Worm (Caenorhabditis elegans): Measurements from ENCODE around the gene T14B4.9.

T14B4.9 gene

ce11 chrII:6715853-6716252, 17.8 kb downstream of the T14B4.9 start:
- TF ChIP-seq tbx-2 (tag; optimal IDR thresholded peaks at IDR 0.05) (no peak), fkh-10 (GFP tag; optimal IDR thresholded peaks at IDR 0.05) (no peak), ztf-16 (tag; optimal IDR thresholded peaks at IDR 0.05) (no peak), zip-5 (tag; optimal IDR thresholded peaks at IDR 0.05) (no peak), K02D7.2 (tag; optimal IDR thresholded peaks at IDR 0.05) (no peak), pag-3 (tag; optimal IDR thresholded peaks at IDR 0.05; ENCODE audit: borderline replicate concordance) (no peak), sox-4 (tag; optimal IDR thresholded peaks at IDR 0.05) (no peak), odd-2 (tag; optimal IDR thresholded peaks at IDR 0.05) (no peak), ttx-3 (tag; optimal IDR thresholded peaks at IDR 0.05) (no peak), ama-1 (optimal IDR thresholded peaks at IDR 0.05) (no peak), fax-1 (tag; optimal IDR thresholded peaks at IDR 0.05) (no peak), tbx-7 (tag; optimal IDR thresholded peaks at IDR 0.05) (no peak), pax-1 (tag; optimal IDR thresholded peaks at IDR 0.05) (no peak), ceh-19 (GFP tag; optimal IDR thresholded peaks at IDR 0.05) (no peak), hlh-13 (GFP tag; optimal IDR thresholded peaks at IDR 0.05) (no peak)

- TF ChIP-seq ceh-19 (GFP tag; optimal IDR thresholded peaks at IDR 0.05) (no peak), ceh-14 (tag; optimal IDR thresholded peaks at IDR 0.05) (no peak), ama-1 (optimal IDR thresholded peaks at IDR 0.05) (no peak), fkh-6 (tag; optimal IDR thresholded peaks at IDR 0.05) (no peak), nfya-1 (tag; optimal IDR thresholded peaks at IDR 0.05) (no peak), ceh-6 (GFP tag; optimal IDR thresholded peaks at IDR 0.05) (no peak), hlh-30 (tag; optimal IDR thresholded peaks at IDR 0.05; ENCODE audit: insufficient read depth) (no peak), pqm-1 (tag; optimal IDR thresholded peaks at IDR 0.05) (no peak)
These were observed 19.7 kb downstream of the T14B4.9 start, which contains the start of gene dpy-2 for ce11 chrII:6713832-6714342. Gene dpy-2, plus strand, starts transcription at chrII:6714292.

ce11 chrII:6713003-6713402, 20.6 kb downstream of the T14B4.9 start:
- TF ChIP-seq rnt-1 (tag; optimal IDR thresholded peaks at IDR 0.05) (no peak), nhr-11 (tag; optimal IDR thresholded peaks at IDR 0.05) (no peak), sox-2 (GFP tag; IDR thresholded peaks at IDR 0.05) (no peak), sdc-2 (tag; optimal IDR thresholded peaks at IDR 0.05) (no peak), pax-1 (tag; optimal IDR thresholded peaks at IDR 0.05) (no peak), unc-3 (GFP tag; conservative IDR thresholded peaks at IDR 0.05) (no peak), unc-3 (tag; optimal IDR thresholded peaks at IDR 0.05) (no peak), pat-9 (tag; optimal IDR thresholded peaks at IDR 0.05) (no peak), ceh-45 (GFP tag; IDR thresholded peaks at IDR 0.05) (no peak), K02D7.2 (tag; optimal IDR thresholded peaks at IDR 0.05) (no peak), F13H6.1 (tag; optimal IDR thresholded peaks at IDR 0.05) (no peak), nhr-232 (tag; optimal IDR thresholded peaks at IDR 0.05) (no peak), odd-2 (tag; optimal IDR thresholded peaks at IDR 0.05) (no peak), fkh-10 (GFP tag; optimal IDR thresholded peaks at IDR 0.05) (no peak)

- TF ChIP-seq rnt-1 (tag; optimal IDR thresholded peaks at IDR 0.05) (peak; percentile 11), dve-1 (tag; optimal IDR thresholded peaks at IDR 0.05) (no peak), syd-9 (tag; optimal IDR thresholded peaks at IDR 0.05) (no peak), ref-2 (tag; optimal IDR thresholded peaks at IDR 0.05) (peak; percentile 66), ceh-14 (tag; optimal IDR thresholded peaks at IDR 0.05) (no peak)
These were observed 21.2 kb downstream of the T14B4.9 start, which contains the start of the genes dpy-10 and T14B4.19 for ce11 chrII:6712177-6712981. Gene dpy-10, minus strand, starts transcription at chrII:6712227. Gene T14B4.19, minus strand, starts transcription at chrII:6712931.
